Fruit fly (Drosophila melanogaster): Measurements from ENCODE around the gene Josd.

Josd gene

DNA sequence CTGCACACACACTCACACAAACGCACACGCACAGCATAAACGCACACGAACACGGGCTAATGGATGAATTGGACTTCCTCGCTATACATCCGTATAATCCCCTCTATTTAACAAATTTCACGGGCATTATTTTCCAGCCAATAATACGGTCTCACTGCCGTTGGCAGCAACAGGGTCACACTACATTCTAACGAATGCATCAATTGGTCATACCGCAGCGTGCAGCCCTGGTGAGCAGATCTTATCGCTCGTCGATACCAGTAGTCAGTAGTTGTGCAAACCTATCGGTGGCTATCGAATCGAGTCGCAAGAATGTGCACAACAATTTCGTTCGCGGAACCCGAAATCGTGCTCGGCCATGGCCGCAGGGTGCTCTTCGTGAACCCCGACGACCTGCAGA, 26.9 kb downstream of the Josd start, which contains the start of the genes Top3beta and wuho (continued):
- no peak for TF ChIP-seq CG15601 (tag; optimal IDR thresholded peaks at IDR 0.05)
- TF ChIP-seq CG34376 (GFP tag; optimal IDR thresholded peaks at IDR 0.05) = peak; percentile 47
- no peak for TF ChIP-seq sr (GFP tag; IDR thresholded peaks at IDR 0.05)
- peak; percentile 25 for TF ChIP-seq Abd-B (GFP tag; optimal IDR thresholded peaks at IDR 0.05)
- TF ChIP-seq usp (GFP tag; optimal IDR thresholded peaks at IDR 0.05) = no peak
- no peak for TF ChIP-seq gem (tag; optimal IDR thresholded peaks at IDR 0.05)
- TF ChIP-seq sug (tag; optimal IDR thresholded peaks at IDR 0.05) = peak; percentile 66
- no peak for TF ChIP-seq seq (GFP tag; IDR thresholded peaks at IDR 0.05)
- no peak for TF ChIP-seq CG12219 (GFP tag; optimal IDR thresholded peaks at IDR 0.05)
- TF ChIP-seq CG1647 (GFP tag; optimal IDR thresholded peaks at IDR 0.05) = no peak
- TF ChIP-seq CG30020 (tag; optimal IDR thresholded peaks at IDR 0.05) = peak; percentile 41
- TF ChIP-seq CG2889 (GFP tag; IDR thresholded peaks at IDR 0.05) = no peak
- peak; percentile 79 for TF ChIP-seq dm (GFP tag; optimal IDR thresholded peaks at IDR 0.05)
- TF ChIP-seq inv (GFP tag; IDR thresholded peaks at IDR 0.05; ENCODE audit: partially characterized antibody) = peak; percentile 50
- TF ChIP-seq CG6654 (GFP tag; optimal IDR thresholded peaks at IDR 0.05) = no peak
- TF ChIP-seq croc (GFP tag; conservative IDR thresholded peaks at IDR 0.05) = no peak
- TF ChIP-seq CG7556 (GFP tag; optimal IDR thresholded peaks at IDR 0.05) = no peak
- no peak for TF ChIP-seq CG18619 (GFP tag; optimal IDR thresholded peaks at IDR 0.05)
- peak; percentile 69 for TF ChIP-seq CG17829 (tag; optimal IDR thresholded peaks at IDR 0.05)
- TF ChIP-seq D (optimal IDR thresholded peaks at IDR 0.05) = peak; percentile 74
- TF ChIP-seq D (GFP tag; optimal IDR thresholded peaks at IDR 0.05) = no peak
- no peak for TF ChIP-seq CG12769 (tag; optimal IDR thresholded peaks at IDR 0.05)
- no peak for TF ChIP-seq CG17328 (GFP tag; IDR thresholded peaks at IDR 0.05)
- TF ChIP-seq Elba2 (GFP tag; optimal IDR thresholded peaks at IDR 0.05) = peak; percentile 23
- no peak for TF ChIP-seq Xrp1 (GFP tag; IDR thresholded peaks at IDR 0.05)
- no peak for TF ChIP-seq cwo (GFP tag; optimal IDR thresholded peaks at IDR 0.05)
- TF ChIP-seq hkb (optimal IDR thresholded peaks at IDR 0.05) = no peak
- no peak for TF ChIP-seq hkb (GFP tag; IDR thresholded peaks at IDR 0.05)
- peak; percentile 81 for TF ChIP-seq wek (GFP tag; optimal IDR thresholded peaks at IDR 0.05)
- TF ChIP-seq pum (GFP tag; optimal IDR thresholded peaks at IDR 0.05) = peak; percentile 31
- TF ChIP-seq pb (GFP tag; optimal IDR thresholded peaks at IDR 0.05) = peak; percentile 6
- TF ChIP-seq Ets65A (GFP tag) = peak; percentile 90
- TF ChIP-seq CG14965 (GFP tag; optimal IDR thresholded peaks at IDR 0.05; ENCODE audit: borderline replicate concordance) = no peak
- peak; percentile 91 for TF ChIP-seq HLHmδ (GFP tag; optimal IDR thresholded peaks at IDR 0.05)
- no peak for TF ChIP-seq fd64A (GFP tag; optimal IDR thresholded peaks at IDR 0.05)
- TF ChIP-seq CG7987 (GFP tag; optimal IDR thresholded peaks at IDR 0.05) = peak; percentile 65
- TF ChIP-seq lilli (GFP tag; optimal IDR thresholded peaks at IDR 0.05) = peak; percentile 66
- TF ChIP-seq gfzf (GFP tag; optimal IDR thresholded peaks at IDR 0.05) = peak; percentile 99
- TF ChIP-seq CG4730 (GFP tag; IDR thresholded peaks at IDR 0.05) = no peak
- TF ChIP-seq mld (GFP tag; IDR thresholded peaks at IDR 0.05; ENCODE audit: partially characterized antibody) = peak; percentile 83
- TF ChIP-seq dati (GFP tag; IDR thresholded peaks at IDR 0.05) = no peak
- TF ChIP-seq CG11723 (GFP tag; optimal IDR thresholded peaks at IDR 0.05) = no peak
- peak; percentile 62 for TF ChIP-seq caup (GFP tag; optimal IDR thresholded peaks at IDR 0.05; ENCODE audit: severe bottlenecking)
- TF ChIP-seq CG11560 (tag; IDR thresholded peaks at IDR 0.05) = peak; percentile 28; the same call in 1 of the 3 replicates
- TF ChIP-seq tap (tag; optimal IDR thresholded peaks at IDR 0.05) = no peak
- peak; percentile 7 for TF ChIP-seq Dad (GFP tag; optimal IDR thresholded peaks at IDR 0.05)
- peak; percentile 26 for TF ChIP-seq CG7271 (tag; optimal IDR thresholded peaks at IDR 0.05)
- no peak for TF ChIP-seq trh (GFP tag; optimal IDR thresholded peaks at IDR 0.05)
- TF ChIP-seq CG6765 (GFP tag; optimal IDR thresholded peaks at IDR 0.05) = no peak
- TF ChIP-seq D19A (tag; optimal IDR thresholded peaks at IDR 0.05) = no peak
- no peak for TF ChIP-seq Vsx1 (GFP tag; optimal IDR thresholded peaks at IDR 0.05)
- peak; percentile 95 for TF ChIP-seq CG12659 (GFP tag; optimal IDR thresholded peaks at IDR 0.05)
